Fruit fly (Drosophila melanogaster) whole organism, wandering third instar larva: Measurements from ENCODE around the gene Polr3E.

Experiments
- Abd-B ChIP-seq: fragments of >200 bp; optimal IDR thresholded peaks from 2 replicates; lab custom pipeline; 2017; ENCODE audit warnings: missing biosample characterization, missing genetic modification characterization
- CG32264 ChIP-seq: fragments of 200-800 bp; sonication (Bioruptor generic); optimal IDR thresholded peaks from 2 replicates; lab custom pipeline; 2016; ENCODE audit warnings: missing biosample characterization, missing genetic modification characterization
- CG9705 ChIP-seq: fragments of 200-800 bp; sonication (Bioruptor generic); optimal IDR thresholded peaks from 2 replicates; lab custom pipeline; 2018; ENCODE audit warnings: missing biosample characterization, mild to moderate bottlenecking, missing genetic modification characterization
- CrebA ChIP-seq: fragments of 200-800 bp; sonication (Bioruptor generic); optimal IDR thresholded peaks from 2 replicates; lab custom pipeline; 2016; ENCODE audit warnings: missing biosample characterization, mild to moderate bottlenecking, missing genetic modification characterization, borderline replicate concordance
- Dfd ChIP-seq: fragments of >200 bp; optimal IDR thresholded peaks from 2 replicates; lab custom pipeline; 2017; ENCODE audit warnings: missing biosample characterization, missing genetic modification characterization
- HLH106 ChIP-seq: fragments of 200-800 bp; optimal IDR thresholded peaks from 3 replicates; lab custom pipeline; 2019; ENCODE audit warnings: missing biosample characterization, mild to moderate bottlenecking, missing genetic modification characterization, moderate library complexity
- Hnf4 ChIP-seq: fragments of 200-800 bp; sonication (Bioruptor generic); optimal IDR thresholded peaks from 2 replicates; lab custom pipeline; 2016; ENCODE audit warnings: missing biosample characterization, mild to moderate bottlenecking, missing genetic modification characterization
- Hr78 ChIP-seq: fragments of >200 bp; optimal IDR thresholded peaks from 2 replicates; lab custom pipeline; 2017; ENCODE audit warnings: missing biosample characterization, missing genetic modification characterization
- Hr83 ChIP-seq: fragments of 200-300 bp; sonication (Bioruptor generic); optimal IDR thresholded peaks from 2 replicates; lab custom pipeline; 2016; ENCODE audit warnings: missing biosample characterization, mild to moderate bottlenecking, missing genetic modification characterization, moderate library complexity; ENCODE audit not compliant: poor library complexity, severe bottlenecking
- Jra ChIP-seq: sonication (Bioruptor generic); optimal IDR thresholded peaks from 2 replicates; lab custom pipeline; 2016; ENCODE audit warnings: missing biosample characterization, missing genetic modification characterization
- Mio ChIP-seq: sonication (Bioruptor generic); optimal IDR thresholded peaks from 2 replicates; lab custom pipeline; 2016; ENCODE audit warnings: missing biosample characterization, missing genetic modification characterization
- Myc ChIP-seq: fragments of >200 bp; optimal IDR thresholded peaks from 2 replicates; lab custom pipeline; 2017
- Rel ChIP-seq, 2 experiments: fragments of 200-800 bp; sonication (Bioruptor generic) in 1 of 2; optimal IDR thresholded peaks; 2 replicates in 1 of 2; 3 replicates in 1 of 2; lab custom pipeline; 2016 to 2019; ENCODE audit warnings: mild to moderate bottlenecking in 2 of 2, missing biosample characterization in 2 of 2, missing genetic modification characterization in 2 of 2, moderate library complexity in 1 of 2
- Sp1 ChIP-seq: fragments of 200-800 bp; sonication (Bioruptor generic); optimal IDR thresholded peaks from 3 replicates; lab custom pipeline; 2019; ENCODE audit warnings: missing biosample characterization, mild to moderate bottlenecking, missing genetic modification characterization, moderate library complexity
- br ChIP-seq: fragments of 200-800 bp; sonication (Bioruptor generic); optimal IDR thresholded peaks from 2 replicates; lab custom pipeline; 2016; ENCODE audit warnings: missing biosample characterization, missing genetic modification characterization
- brk ChIP-seq: fragments of 200-800 bp; sonication (Bioruptor generic); optimal IDR thresholded peaks from 2 replicates; lab custom pipeline; 2016; ENCODE audit warnings: missing biosample characterization, mild to moderate bottlenecking, missing genetic modification characterization
- dl ChIP-seq, 2 experiments: fragments of 175-275, 200-275 bp in 1 of 2; fragments of 200-275 bp in 1 of 2; sonication (Bioruptor generic); optimal IDR thresholded peaks; lab custom pipeline; 2018; ENCODE audit warnings: mild to moderate bottlenecking in 2 of 2, missing biosample characterization in 2 of 2, missing genetic modification characterization in 2 of 2, moderate library complexity in 2 of 2; ENCODE audit not compliant: partially characterized antibody in 2 of 2, insufficient read depth in 1 of 2
- dmrt93B ChIP-seq: fragments of 200-800 bp; sonication (Bioruptor generic); optimal IDR thresholded peaks from 2 replicates; lab custom pipeline; 2018; ENCODE audit warnings: missing biosample characterization, mild to moderate bottlenecking, missing genetic modification characterization
- ey ChIP-seq: fragments of 200-800 bp; sonication (Bioruptor generic); optimal IDR thresholded peaks from 2 replicates; lab custom pipeline; 2016; ENCODE audit warnings: missing biosample characterization, missing genetic modification characterization
- foxo ChIP-seq, 2 experiments: fragments of 200-800 bp; sonication (Bioruptor generic); optimal IDR thresholded peaks; 2 replicates in 1 of 2; 3 replicates in 1 of 2; lab custom pipeline; 2016 to 2017; ENCODE audit warnings: missing biosample characterization in 2 of 2, missing genetic modification characterization in 2 of 2
- fru ChIP-seq: fragments of 200-800 bp; sonication (Bioruptor generic); optimal IDR thresholded peaks from 3 replicates; lab custom pipeline; 2016; ENCODE audit warnings: missing biosample characterization, mild to moderate bottlenecking, missing genetic modification characterization
- h ChIP-seq: fragments of 200-800 bp; sonication (Bioruptor generic); optimal IDR thresholded peaks from 3 replicates; lab custom pipeline; 2016; ENCODE audit warnings: missing biosample characterization, mild to moderate bottlenecking, missing genetic modification characterization
- jim ChIP-seq: fragments of 175-275, 200-325 bp; sonication (Bioruptor generic); optimal IDR thresholded peaks from 2 replicates; lab custom pipeline; 2016; ENCODE audit warnings: missing biosample characterization, mild to moderate bottlenecking, missing genetic modification characterization
- pan ChIP-seq: fragments of >200 bp; optimal IDR thresholded peaks from 2 replicates; lab custom pipeline; 2017
- psq ChIP-seq: fragments of 200-800 bp; sonication (Bioruptor generic); optimal IDR thresholded peaks from 3 replicates; lab custom pipeline; 2017; ENCODE audit warnings: missing biosample characterization, mild to moderate bottlenecking, missing genetic modification characterization, moderate library complexity
- sage ChIP-seq: fragments of 200-800 bp; sonication (Bioruptor generic); optimal IDR thresholded peaks from 2 replicates; lab custom pipeline; 2016; ENCODE audit warnings: missing biosample characterization, mild to moderate bottlenecking, missing genetic modification characterization
- woc ChIP-seq: sonication (Bioruptor generic); optimal IDR thresholded peaks from 2 replicates; lab custom pipeline; 2016; ENCODE audit warnings: missing biosample characterization, mild to moderate bottlenecking, missing genetic modification characterization

The Polr3E gene

dm6 chr3L:21043435-21043834 is 11.8 kb downstream of the Polr3E start:
- TF ChIP-seq brk (GFP tag; lab: Kevin White, UChicago) (no peak), CG32264 (GFP tag; lab: Kevin White, UChicago) (no peak), Rel (GFP tag; optimal IDR thresholded peaks at IDR 0.05; lab: Kevin White, UChicago) (no peak), Rel (tag; optimal IDR thresholded peaks at IDR 0.05; lab: Kevin White, UChicago) (no peak), br (GFP tag; lab: Kevin White, UChicago) (no peak), Mio (GFP tag; lab: Kevin White, UChicago) (no peak), Dfd (peak; percentile 32), woc (GFP tag; lab: Kevin White, UChicago) (no peak), sage (GFP tag; lab: Kevin White, UChicago) (no peak)

- TF ChIP-seq sage (GFP tag; lab: Kevin White, UChicago): no peak
- peak; percentile 7 for TF ChIP-seq fru (GFP tag; lab: Kevin White, UChicago)
- TF ChIP-seq Jra: no peak
- TF ChIP-seq foxo (GFP tag; optimal IDR thresholded peaks at IDR 0.05; lab: Kevin White, UChicago): peak in 1 of 2 experiments; percentile 2
- TF ChIP-seq Sp1 (GFP tag; lab: Kevin White, UChicago): peak; percentile 10
- peak; percentile 17 for TF ChIP-seq ey (GFP tag; lab: Kevin White, UChicago)
- TF ChIP-seq, all 38 proteins: peak for 4
These were observed 12.5 kb downstream of the Polr3E start for dm6 chr3L:21043894-21044682.

- TF ChIP-seq Hr78 (GFP tag; lab: Kevin White, UChicago) (no peak), woc (GFP tag; lab: Kevin White, UChicago) (peak; percentile 2), Myc (lab: Kevin White, UChicago) (no peak), CrebA (GFP tag; lab: Kevin White, UChicago) (no peak), Sp1 (GFP tag; lab: Kevin White, UChicago) (no peak)
These were observed 13.1 kb downstream of the Polr3E start for dm6 chr3L:21044721-21045120.

dm6 chr3L:21046107-21046708 is 14.6 kb downstream of the Polr3E start:
- no peak for TF ChIP-seq dmrt93B (GFP tag; lab: Kevin White, UChicago)
- no peak for TF ChIP-seq Mio (GFP tag; lab: Kevin White, UChicago)
- TF ChIP-seq dl (GFP tag; optimal IDR thresholded peaks at IDR 0.05; lab: Kevin White, UChicago; ENCODE audit: insufficient read depth in 1 of 2, partially characterized antibody in 2 of 2): no peak
- TF ChIP-seq Hr78 (GFP tag; lab: Kevin White, UChicago): no peak
- no peak for TF ChIP-seq CG32264 (GFP tag; lab: Kevin White, UChicago)
- no peak for TF ChIP-seq CrebA (GFP tag; lab: Kevin White, UChicago)
- no peak for TF ChIP-seq Hr83 (GFP tag; lab: Kevin White, UChicago)
- no peak for TF ChIP-seq foxo (GFP tag; optimal IDR thresholded peaks at IDR 0.05; lab: Kevin White, UChicago)
- no peak for TF ChIP-seq Abd-B (GFP tag; lab: Kevin White, UChicago)
- no peak for TF ChIP-seq Dfd
- TF ChIP-seq jim (GFP tag; lab: Kevin White, UChicago): no peak
- no peak for TF ChIP-seq h
- TF ChIP-seq Hnf4 (GFP tag; lab: Kevin White, UChicago): no peak
- no peak for TF ChIP-seq CG9705 (GFP tag; lab: Kevin White, UChicago)
- no peak for TF ChIP-seq psq (GFP tag; lab: Kevin White, UChicago)
- no peak for TF ChIP-seq pan (lab: Kevin White, UChicago)
- TF ChIP-seq, all 38 proteins: peak for 0

dm6 chr3L:21047037-21047436 is 15.4 kb downstream of the Polr3E start:
- TF ChIP-seq foxo (GFP tag; optimal IDR thresholded peaks at IDR 0.05; lab: Kevin White, UChicago): peak in 1 of 2 experiments; percentile 30
- TF ChIP-seq Sp1 (GFP tag; lab: Kevin White, UChicago): peak; percentile 19
- no peak for TF ChIP-seq Hr78 (GFP tag; lab: Kevin White, UChicago)
- peak; percentile 11 for TF ChIP-seq h
- peak; percentile 6 for TF ChIP-seq HLH106 (tag; lab: Kevin White, UChicago)
- TF ChIP-seq, all 38 proteins: peak for 4
